Worm (Caenorhabditis elegans) whole organism, midembryonic: ENCODE measurements around the gene T04B2.7.

Experiments
- cog-1 ChIP-seq: sonication (generic microtip); optimal IDR thresholded peaks from 2 replicates; lab custom pipeline; 2016; ENCODE audit warnings: missing genetic modification characterization, missing compliant biosample characterization
- flt-1 ChIP-seq: fragments of 200-800 bp; sonication (Bioruptor generic); IDR thresholded peaks from 2 replicates; pipeline ENCODE4 v1.3.6; 2022; ENCODE audit warnings: missing genetic modification characterization, missing compliant biosample characterization
- med-1 ChIP-seq: sonication (generic microtip); optimal IDR thresholded peaks from 2 replicates; lab custom pipeline; 2017; ENCODE audit warnings: missing genetic modification characterization, mild to moderate bottlenecking, missing compliant biosample characterization, antibody characterized with exemption, missing genetic modification reagents; ENCODE audit not compliant: insufficient read depth
- tab-1 ChIP-seq: fragments of 200-800 bp; sonication (Bioruptor generic); IDR thresholded peaks from 2 replicates; pipeline ENCODE4 v1.3.6; 2022; ENCODE audit warnings: missing genetic modification characterization, missing compliant biosample characterization
- ztf-23 ChIP-seq: fragments of 200-800 bp; sonication (Bioruptor generic); IDR thresholded peaks from 2 replicates; pipeline ENCODE4 v1.3.6; 2022; ENCODE audit warnings: missing genetic modification reagents, missing genetic modification characterization, missing compliant biosample characterization
- ztf-29 ChIP-seq: fragments of 200-800 bp; sonication (Bioruptor generic); IDR thresholded peaks from 2 replicates; pipeline ENCODE4 v1.3.6; 2022; ENCODE audit warnings: missing genetic modification reagents, missing genetic modification characterization, missing compliant biosample characterization

ce11 chrIV:10062728-10063127, 6.7 kb upstream of the T04B2.7 start, which contains the start of gene ipla-7:
- TF ChIP-seq flt-1 (GFP tag; lab: Robert Waterston, UW) (no peak), cog-1 (tag; lab: Kevin White, UChicago) (no peak), ztf-23 (no peak), med-1 (GFP tag; lab: Kevin White, UChicago) (no peak), tab-1 (no peak), ztf-29 (no peak)
